Worm (Caenorhabditis elegans) whole organism, L4/young adult: ENCODE measurements around the gene cey-1.

Source experiments
- W03F9.2 ChIP-seq: fragments of 150-350 bp; optimal IDR thresholded peaks from 2 replicates; lab custom pipeline; 2014; ENCODE audit warnings: missing biosample characterization, missing genetic modification characterization
- him-1 ChIP-seq: sonication (generic microtip); optimal IDR thresholded peaks from 2 replicates; lab custom pipeline; 2016; ENCODE audit warnings: missing genotype, missing genetic modification reagents, missing genetic modification characterization, missing compliant biosample characterization

DNA sequence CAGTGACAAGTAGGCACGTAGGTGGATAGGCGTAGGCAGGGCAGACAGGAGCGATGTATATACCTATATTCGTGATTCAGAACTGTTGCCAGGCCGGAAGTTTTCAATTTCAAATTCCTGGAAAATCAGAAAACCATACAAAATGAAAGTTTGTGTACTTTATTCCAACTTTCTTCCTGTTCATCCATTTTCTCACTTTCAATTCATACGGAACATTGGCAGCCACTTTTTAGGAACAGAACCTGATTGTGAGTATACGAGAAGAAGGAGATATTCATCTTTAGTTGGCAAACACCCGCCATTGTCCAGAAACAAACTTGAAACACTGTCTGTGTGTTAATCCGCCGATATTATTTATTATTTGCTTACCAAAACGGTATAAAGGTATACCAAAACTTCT is 5.2 kb downstream of the cey-1 start, which contains the start of gene srlf-15:
- TF ChIP-seq him-1 (tag; lab: Kevin White, UChicago) (no peak), W03F9.2 (tag; lab: Kevin White, UChicago) (no peak)
